Worm (Caenorhabditis elegans) whole organism, L1 larva: ENCODE measurements around the gene rict-1.

Experiments used
- Y116A8C.19 ChIP-seq: sonication (generic microtip); optimal IDR thresholded peaks from 2 replicates; lab custom pipeline; 2016; ENCODE audit warnings: missing compliant biosample characterization, missing genetic modification characterization, borderline replicate concordance
- alr-1 ChIP-seq: fragments of 200-800 bp; sonication (Bioruptor generic); optimal IDR thresholded peaks from 2 replicates; lab custom pipeline; 2018; ENCODE audit warnings: borderline replicate concordance, mild to moderate bottlenecking, missing genetic modification characterization, missing compliant biosample characterization
- aly-2 ChIP-seq: fragments of 150-350 bp; optimal IDR thresholded peaks from 2 replicates; lab custom pipeline; 2014; ENCODE audit warnings: missing biosample characterization, missing genetic modification characterization
- blmp-1 ChIP-seq: fragments of 150-350 bp; optimal IDR thresholded peaks from 2 replicates; lab custom pipeline; 2014; ENCODE audit warnings: missing biosample characterization, missing genetic modification characterization
- ceh-63 ChIP-seq: fragments of 200-800 bp; sonication (Bioruptor generic); optimal IDR thresholded peaks from 2 replicates; lab custom pipeline; 2018; ENCODE audit warnings: mild to moderate bottlenecking, missing genetic modification characterization, missing compliant biosample characterization
- ceh-82 ChIP-seq, 3 experiments: fragments of 150-350 bp in 1 of 3; sonication (generic microtip) in 2 of 3; optimal IDR thresholded peaks; 2 replicates each; lab custom pipeline; 2014 to 2017; ENCODE audit warnings: missing biosample characterization in 3 of 3, missing genetic modification characterization in 3 of 3
- ceh-88 ChIP-seq: fragments of 200-800 bp; sonication (Bioruptor generic); IDR thresholded peaks from 2 replicates; pipeline ENCODE4 v1.3.6; 2022; ENCODE audit warnings: missing genetic modification characterization, missing compliant biosample characterization
- ceh-90 ChIP-seq: sonication (generic microtip); optimal IDR thresholded peaks from 2 replicates; lab custom pipeline; 2016; ENCODE audit warnings: missing genetic modification characterization, missing compliant biosample characterization
- dpl-1 ChIP-seq, 3 experiments: fragments of 150-350 bp in 2 of 3; sonication (generic microtip) in 1 of 3; optimal IDR thresholded peaks; 2 replicates each; lab custom pipeline; 2014 to 2017; ENCODE audit warnings: missing biosample characterization in 3 of 3, missing genetic modification characterization in 3 of 3, missing genetic modification reagents in 3 of 3
- efl-1 ChIP-seq, 4 experiments: fragments of 150-350 bp; optimal IDR thresholded peaks in 3 of 4; peaks in 1 of 4; 1 replicate in 1 of 4; 2 replicates in 3 of 4; lab custom pipeline; 2014; ENCODE audit warnings: missing biosample characterization in 2 of 4, missing genetic modification characterization in 2 of 4, missing genetic modification reagents in 2 of 4
- efl-3 ChIP-seq: fragments of 200-800 bp; sonication (Bioruptor generic); optimal IDR thresholded peaks from 2 replicates; lab custom pipeline; 2018; ENCODE audit warnings: mild to moderate bottlenecking, missing genetic modification characterization, missing compliant biosample characterization
- elt-2 ChIP-seq: sonication (generic microtip); optimal IDR thresholded peaks from 2 replicates; lab custom pipeline; 2016; ENCODE audit warnings: missing genetic modification characterization, mild to moderate bottlenecking, inconsistent platforms, missing compliant biosample characterization, missing genetic modification reagents
- fkh-4 ChIP-seq: sonication (generic microtip); optimal IDR thresholded peaks from 2 replicates; lab custom pipeline; 2016; ENCODE audit warnings: missing compliant biosample characterization, missing genetic modification characterization, borderline replicate concordance
- hlh-17 ChIP-seq: fragments of 200-800 bp; sonication (Bioruptor generic); optimal IDR thresholded peaks from 2 replicates; lab custom pipeline; 2018; ENCODE audit warnings: missing genetic modification characterization, mild to moderate bottlenecking, missing compliant biosample characterization, moderate library complexity, borderline replicate concordance
- hlh-4 ChIP-seq: sonication (generic microtip); optimal IDR thresholded peaks from 2 replicates; lab custom pipeline; 2016; ENCODE audit warnings: mild to moderate bottlenecking, missing genetic modification characterization, missing compliant biosample characterization
- isw-1 ChIP-seq: fragments of 200-800 bp; sonication (Bioruptor generic); IDR thresholded peaks from 2 replicates; pipeline ENCODE4 v1.3.6; 2022; ENCODE audit warnings: missing genetic modification characterization, missing compliant biosample characterization
- lin-15B ChIP-seq: fragments of 150-350 bp; sonication (generic microtip); optimal IDR thresholded peaks from 3 replicates; lab custom pipeline; 2014; ENCODE audit warnings: missing biosample characterization, missing genetic modification characterization
- lin-35 ChIP-seq, 2 experiments: fragments of 150-350 bp; optimal IDR thresholded peaks; 2 replicates each; lab custom pipeline; 2014; ENCODE audit warnings: missing biosample characterization in 2 of 2, missing genetic modification characterization in 2 of 2, missing genetic modification reagents in 2 of 2
- lir-3 ChIP-seq: sonication (generic microtip); optimal IDR thresholded peaks from 2 replicates; lab custom pipeline; 2016; ENCODE audit warnings: mild to moderate bottlenecking, missing genetic modification characterization, moderate library complexity, missing compliant biosample characterization; ENCODE audit not compliant: poor library complexity
- mab-9 ChIP-seq: fragments of 200-800 bp; sonication (Bioruptor generic); IDR thresholded peaks from 2 replicates; pipeline ENCODE4 v1.3.6; 2022; ENCODE audit warnings: missing genetic modification reagents, missing genetic modification characterization, missing compliant biosample characterization
- mdl-1 ChIP-seq, 2 experiments: fragments of 150-350 bp; optimal IDR thresholded peaks; 2 replicates each; lab custom pipeline; 2014 to 2017; ENCODE audit warnings: missing biosample characterization in 2 of 2, missing genetic modification characterization in 2 of 2, inconsistent platforms in 1 of 2
- mef-2 ChIP-seq: fragments of 150-350 bp; optimal IDR thresholded peaks from 2 replicates; lab custom pipeline; 2014; ENCODE audit warnings: missing biosample characterization, missing genetic modification characterization
- nhr-20 ChIP-seq: sonication (generic microtip); optimal IDR thresholded peaks from 2 replicates; lab custom pipeline; 2016; ENCODE audit warnings: mild to moderate bottlenecking, missing genetic modification characterization, missing compliant biosample characterization
- nhr-237 ChIP-seq: fragments of 150-350 bp; optimal IDR thresholded peaks from 2 replicates; lab custom pipeline; 2014; ENCODE audit warnings: missing biosample characterization, missing genetic modification characterization
- nhr-28 ChIP-seq: fragments of 150-350 bp; optimal IDR thresholded peaks from 2 replicates; lab custom pipeline; 2014; ENCODE audit warnings: missing biosample characterization, missing genetic modification characterization
- nhr-47 ChIP-seq: sonication (generic microtip); optimal IDR thresholded peaks from 2 replicates; lab custom pipeline; 2016; ENCODE audit warnings: mild to moderate bottlenecking, missing genetic modification characterization, moderate library complexity, missing compliant biosample characterization
- pag-3 ChIP-seq: sonication (generic microtip); optimal IDR thresholded peaks from 2 replicates; lab custom pipeline; 2017; ENCODE audit warnings: missing genetic modification characterization, mild to moderate bottlenecking, missing compliant biosample characterization, antibody characterized with exemption, borderline replicate concordance; ENCODE audit not compliant: insufficient read depth
- pax-3 ChIP-seq: fragments of 200-800 bp; sonication (Bioruptor generic); optimal IDR thresholded peaks from 2 replicates; lab custom pipeline; 2018; ENCODE audit warnings: mild to moderate bottlenecking, missing genetic modification characterization, moderate library complexity, missing compliant biosample characterization
- rnt-1 ChIP-seq: sonication (generic microtip); optimal IDR thresholded peaks from 2 replicates; lab custom pipeline; 2016; ENCODE audit warnings: mild to moderate bottlenecking, missing genetic modification characterization, moderate library complexity, missing compliant biosample characterization
- skn-1 ChIP-seq: fragments of 150-350 bp; optimal IDR thresholded peaks from 2 replicates; lab custom pipeline; 2014; ENCODE audit warnings: missing biosample characterization, missing genetic modification characterization
- snpc-4 ChIP-seq: fragments of 150-350 bp; optimal IDR thresholded peaks from 2 replicates; lab custom pipeline; 2014; ENCODE audit warnings: missing biosample characterization, missing genetic modification characterization
- sox-4 ChIP-seq: sonication (generic microtip); optimal IDR thresholded peaks from 2 replicates; lab custom pipeline; 2016; ENCODE audit warnings: missing genetic modification characterization, missing compliant biosample characterization
- sptf-1 ChIP-seq: fragments of 150-350 bp; optimal IDR thresholded peaks from 2 replicates; lab custom pipeline; 2014; ENCODE audit warnings: missing biosample characterization, missing genetic modification characterization
- sup-37 ChIP-seq: fragments of 200-800 bp; sonication (Bioruptor generic); optimal IDR thresholded peaks from 2 replicates; lab custom pipeline; 2018; ENCODE audit warnings: mild to moderate bottlenecking, missing genetic modification characterization, missing compliant biosample characterization
- swsn-7 ChIP-seq: sonication (generic microtip); optimal IDR thresholded peaks from 2 replicates; lab custom pipeline; 2016; ENCODE audit warnings: missing genetic modification characterization, missing compliant biosample characterization
- vab-15 ChIP-seq: sonication (generic microtip); optimal IDR thresholded peaks from 2 replicates; lab custom pipeline; 2017; ENCODE audit warnings: missing genotype, mild to moderate bottlenecking, missing genetic modification characterization, missing compliant biosample characterization
- zag-1 ChIP-seq: fragments of 150-350 bp; optimal IDR thresholded peaks from 2 replicates; lab custom pipeline; 2014; ENCODE audit warnings: missing biosample characterization, missing genetic modification characterization

Gene rict-1

DNA sequence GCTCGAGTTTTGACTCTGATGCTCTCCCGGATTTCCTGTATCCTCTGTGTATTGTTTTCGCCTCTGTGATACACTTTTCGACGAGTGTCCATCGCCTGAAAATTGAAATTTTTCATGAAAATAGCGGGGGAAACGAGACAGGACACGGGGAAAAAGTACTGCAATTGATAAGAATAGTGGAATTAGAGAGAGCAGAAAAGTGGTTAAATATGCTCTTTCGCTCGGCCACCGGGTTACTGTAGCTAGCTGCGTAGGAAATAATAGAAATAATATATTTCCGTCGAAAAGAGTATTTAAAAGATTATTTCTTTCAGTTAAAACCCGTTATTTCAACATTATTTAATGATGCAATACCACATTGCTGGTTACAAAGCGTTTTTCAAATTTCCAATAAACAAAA is at the start of gene rict-1:
TSS of gene rict-1 (minus strand) at position 101 of the 400 bp plus-strand sequence.
- TF ChIP-seq sptf-1 (tag; lab: Kevin White, UChicago) (no peak), aly-2 (tag; lab: Kevin White, UChicago) (no peak), nhr-47 (tag; lab: Kevin White, UChicago) (no peak), sup-37 (GFP tag; lab: Kevin White, UChicago) (no peak), alr-1 (tag; lab: Kevin White, UChicago) (no peak), ceh-63 (GFP tag; lab: Kevin White, UChicago) (no peak), sox-4 (tag; lab: Kevin White, UChicago) (no peak), swsn-7 (tag; lab: Kevin White, UChicago) (no peak), isw-1 (GFP tag; lab: Robert Waterston, UW) (no peak), lir-3 (tag; lab: Kevin White, UChicago) (no peak)

DNA sequence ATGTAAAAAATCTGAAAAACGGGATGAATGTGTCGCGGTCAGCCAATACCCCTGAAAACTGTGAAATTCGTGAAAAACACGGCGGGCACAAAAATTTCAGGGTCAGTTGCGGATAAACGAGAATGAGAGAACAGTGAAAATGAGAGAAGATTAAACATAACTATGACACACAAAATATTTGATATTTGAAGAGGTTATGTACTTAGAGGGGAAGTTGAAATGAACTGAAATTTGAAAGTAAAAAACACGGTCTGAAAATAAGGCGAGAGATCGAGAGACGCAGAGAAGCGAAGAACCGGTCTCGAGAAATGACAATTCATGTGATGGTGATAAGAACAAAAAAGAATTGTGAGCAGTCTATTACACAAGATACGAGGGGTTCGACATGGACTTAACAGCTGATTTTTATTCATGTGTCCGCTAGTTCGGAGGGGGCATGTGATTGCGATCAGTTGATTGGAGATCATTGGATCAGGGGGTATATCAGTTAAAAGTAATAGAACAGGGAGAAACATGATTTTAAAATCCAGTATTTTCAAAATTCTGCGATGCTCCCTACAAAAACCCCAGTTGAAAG is 49.2 kb upstream of the rict-1 start, which contains the start of gene moe-3:
TSS of gene moe-3 (minus strand) at position 51 of the 577 bp plus-strand sequence.
- TF ChIP-seq dpl-1 (GFP tag; optimal IDR thresholded peaks at IDR 0.05; lab: Kevin White, UChicago) (peak in 1 of 3 experiments; percentile 17), efl-1 (optimal IDR thresholded peaks at IDR 0.05; lab: Kevin White, UChicago) (no peak), efl-1 (GFP tag; optimal IDR thresholded peaks at IDR 0.05 in 1 of 2; lab: Kevin White, UChicago) (peak in 1 of 2 experiments; percentile 57), Y116A8C.19 (tag; lab: Kevin White, UChicago) (no peak), skn-1 (tag; lab: Kevin White, UChicago) (no peak), fkh-4 (tag; lab: Kevin White, UChicago) (no peak), elt-2 (tag; lab: Kevin White, UChicago) (peak; percentile 22), lin-35 (GFP tag; optimal IDR thresholded peaks at IDR 0.05; lab: Kevin White, UChicago) (peak in 1 of 2 experiments; percentile 61), nhr-20 (peak; percentile 30), ceh-63 (GFP tag; lab: Kevin White, UChicago) (no peak)

DNA sequence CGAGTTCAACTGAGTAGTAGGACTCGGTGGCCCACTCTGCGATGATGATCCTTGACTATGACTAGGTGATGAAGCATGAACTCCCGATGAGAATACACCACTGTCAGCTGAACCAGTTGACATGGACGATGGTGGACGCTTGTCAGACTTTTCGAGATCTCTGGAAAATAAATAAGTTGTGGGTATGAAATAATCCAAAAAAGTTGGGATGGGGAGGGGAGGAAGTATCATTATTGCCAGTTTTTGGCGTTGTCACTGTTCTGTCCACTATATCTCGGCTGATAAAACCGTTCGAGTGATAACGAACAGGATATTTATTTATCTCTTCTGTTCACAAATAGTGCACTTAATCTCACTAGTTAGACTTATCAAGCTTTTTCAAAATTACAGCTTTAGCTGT is 47.5 kb upstream of the rict-1 start:
- TF ChIP-seq snpc-4 (tag; lab: Kevin White, UChicago) (no peak), ceh-90 (tag; lab: Kevin White, UChicago) (no peak), zag-1 (tag; lab: Kevin White, UChicago) (no peak)
- TF ChIP-seq, all 84 proteins: peak for 0

DNA sequence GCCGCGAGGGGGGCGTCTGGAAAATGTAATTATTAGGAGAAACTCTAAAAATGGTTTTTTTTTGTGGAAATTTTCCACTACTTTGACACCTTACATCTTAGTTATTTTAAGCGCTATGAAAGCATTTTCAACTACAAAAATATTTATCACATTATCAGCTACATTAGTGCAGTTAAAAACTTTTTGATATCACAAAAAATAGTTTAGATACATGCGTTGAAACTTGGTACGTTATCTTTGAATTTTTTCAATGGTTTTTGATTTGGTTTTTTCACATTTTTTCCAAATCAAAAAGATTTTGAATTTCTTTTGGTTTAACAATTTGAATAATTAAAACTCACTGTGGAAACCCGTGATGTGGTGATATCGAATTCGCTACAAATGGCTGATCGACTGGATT is 46.4 kb upstream of the rict-1 start:
- TF ChIP-seq pax-3 (tag; lab: Kevin White, UChicago) = no peak
- TF ChIP-seq zag-1 (tag; lab: Kevin White, UChicago) = no peak
- TF ChIP-seq efl-3 (GFP tag; lab: Kevin White, UChicago) = no peak
- TF ChIP-seq pag-3 (tag; lab: Kevin White, UChicago) = no peak
- no peak for TF ChIP-seq blmp-1
- TF ChIP-seq isw-1 (GFP tag; lab: Robert Waterston, UW) = no peak
- TF ChIP-seq hlh-4 (tag; lab: Kevin White, UChicago) = no peak
- TF ChIP-seq vab-15 (tag; lab: Kevin White, UChicago) = no peak
- TF ChIP-seq nhr-237 = no peak
- no peak for TF ChIP-seq sup-37 (GFP tag; lab: Kevin White, UChicago)
- TF ChIP-seq ceh-82 (tag; optimal IDR thresholded peaks at IDR 0.05; lab: Kevin White, UChicago) = no peak
- no peak for TF ChIP-seq hlh-17 (GFP tag; lab: Kevin White, UChicago)
- TF ChIP-seq rnt-1 = no peak
- no peak for TF ChIP-seq nhr-28
- no peak for TF ChIP-seq ceh-88 (GFP tag; lab: Robert Waterston, UW)
- TF ChIP-seq mab-9 (GFP tag; lab: Robert Waterston, UW) = no peak
- no peak for TF ChIP-seq lin-15B (tag; lab: Kevin White, UChicago)
- TF ChIP-seq mef-2 = no peak
- TF ChIP-seq mdl-1 (tag; optimal IDR thresholded peaks at IDR 0.05; lab: Kevin White, UChicago) = no peak
